Fruit fly (Drosophila melanogaster): Measurements from ENCODE around the gene CG13310.

The CG13310 gene

dm6 chr3L:8751262-8751661, 49.1 kb downstream of the CG13310 start (continued):
- TF ChIP-seq trh (GFP tag; optimal IDR thresholded peaks at IDR 0.05) (no peak), CG4282 (GFP tag; optimal IDR thresholded peaks at IDR 0.05) (no peak), sna (GFP tag; IDR thresholded peaks at IDR 0.05; ENCODE audit: partially characterized antibody) (no peak), crp (GFP tag; optimal IDR thresholded peaks at IDR 0.05) (no peak), Oli (tag; optimal IDR thresholded peaks at IDR 0.05) (peak; percentile 69), Nf-YC (tag; optimal IDR thresholded peaks at IDR 0.05) (no peak), Nf-YB (GFP tag; optimal IDR thresholded peaks at IDR 0.05) (no peak), ftz-f1 (GFP tag; optimal IDR thresholded peaks at IDR 0.05) (no peak), CG7556 (GFP tag; optimal IDR thresholded peaks at IDR 0.05) (peak; percentile 47), CG17328 (GFP tag; IDR thresholded peaks at IDR 0.05) (peak; percentile 72), Hsf (GFP tag; optimal IDR thresholded peaks at IDR 0.05) (peak; percentile 32), E2f2 (GFP tag; IDR thresholded peaks at IDR 0.05) (0 out of 2 replicates have a peak, but pooled peaks have one; percentile 13), CG14441 (GFP tag; IDR thresholded peaks at IDR 0.05) (0 out of 2 replicates have a peak, but pooled peaks have one; percentile 14), ind (GFP tag; optimal IDR thresholded peaks at IDR 0.05) (peak; percentile 44), vfl (GFP tag; optimal IDR thresholded peaks at IDR 0.05) (no peak), Neu2 (GFP tag; optimal IDR thresholded peaks at IDR 0.05; ENCODE audit: borderline replicate concordance) (no peak), Dfd (GFP tag; optimal IDR thresholded peaks at IDR 0.05) (no peak), tup (GFP tag; optimal IDR thresholded peaks at IDR 0.05) (no peak), CG18476 (GFP tag; optimal IDR thresholded peaks at IDR 0.05) (no peak), cas (GFP tag; IDR thresholded peaks at IDR 0.05) (no peak), NK7.1 (GFP tag; optimal IDR thresholded peaks at IDR 0.05) (no peak), caup (GFP tag; optimal IDR thresholded peaks at IDR 0.05; ENCODE audit: severe bottlenecking) (no peak), Trl (optimal IDR thresholded peaks at IDR 0.05) (no peak), Trl (GFP tag; optimal IDR thresholded peaks at IDR 0.05) (no peak), CG13287 (GFP tag; IDR thresholded peaks at IDR 0.05; ENCODE audit: partially characterized antibody) (no peak), onecut (GFP tag; IDR thresholded peaks at IDR 0.05) (peak; percentile 40; the same call in 1 of the 2 replicates), peb (GFP tag; IDR thresholded peaks at IDR 0.05) (peak; percentile 56), maf-S (GFP tag; optimal IDR thresholded peaks at IDR 0.05) (no peak), CG1792 (GFP tag; optimal IDR thresholded peaks at IDR 0.05) (no peak), Ada2b (GFP tag; IDR thresholded peaks at IDR 0.05) (peak; percentile 64; the same call in 1 of the 2 replicates), Sry-δ (GFP tag; optimal IDR thresholded peaks at IDR 0.05) (peak; percentile 4), Gsc (GFP tag; IDR thresholded peaks at IDR 0.05) (0 out of 2 replicates have a peak, but pooled peaks have one; percentile 4), CG1024 (GFP tag; IDR thresholded peaks at IDR 0.05) (peak; percentile 52; the same call in 1 of the 2 replicates), YL-1 (GFP tag; optimal IDR thresholded peaks at IDR 0.05) (no peak), CG6683 (GFP tag; optimal IDR thresholded peaks at IDR 0.05) (no peak), Rx (GFP tag; IDR thresholded peaks at IDR 0.05) (peak; percentile 43), hb (GFP tag; IDR thresholded peaks at IDR 0.05; ENCODE audit: partially characterized antibody) (no peak), Ets97D (GFP tag; optimal IDR thresholded peaks at IDR 0.05) (no peak), gem (tag; optimal IDR thresholded peaks at IDR 0.05) (peak; percentile 73), CG9797 (GFP tag; optimal IDR thresholded peaks at IDR 0.05) (no peak), CG8359 (GFP tag; optimal IDR thresholded peaks at IDR 0.05; ENCODE audit: borderline replicate concordance) (peak; percentile 14), zen2 (GFP tag; IDR thresholded peaks at IDR 0.05; ENCODE audit: partially characterized antibody) (no peak), lov (optimal IDR thresholded peaks at IDR 0.05) (no peak), lov (GFP tag; IDR thresholded peaks at IDR 0.05) (no peak), CrebB (tag; optimal IDR thresholded peaks at IDR 0.05) (no peak), CG7928 (GFP tag; optimal IDR thresholded peaks at IDR 0.05) (no peak), ase (GFP tag; IDR thresholded peaks at IDR 0.05) (no peak), CG4424 (GFP tag; optimal IDR thresholded peaks at IDR 0.05) (peak; percentile 42), hth (optimal IDR thresholded peaks at IDR 0.05) (no peak), Hmr (GFP tag; optimal IDR thresholded peaks at IDR 0.05) (no peak), Dek (tag; optimal IDR thresholded peaks at IDR 0.05) (no peak), CG17912 (GFP tag; optimal IDR thresholded peaks at IDR 0.05) (no peak)

Data from whole organism, embryonic.